Worm (Caenorhabditis elegans) whole organism, mixed stage, embryonic: ENCODE results near the gene fbxb-77.

ENCODE experiments used
- lin-13 ChIP-seq: fragments of 150-350 bp; optimal IDR thresholded peaks from 2 replicates; lab custom pipeline; 2014; ENCODE audit warnings: missing biosample characterization, missing genetic modification characterization
- mls-2 ChIP-seq: sonication (generic microtip); optimal IDR thresholded peaks from 2 replicates; lab custom pipeline; 2016; ENCODE audit warnings: mild to moderate bottlenecking, missing genetic modification characterization, moderate library complexity, missing compliant biosample characterization
- nhr-28 ChIP-seq: fragments of 150-350 bp; optimal IDR thresholded peaks from 2 replicates; lab custom pipeline; 2014; ENCODE audit warnings: missing biosample characterization, missing genetic modification characterization

DNA sequence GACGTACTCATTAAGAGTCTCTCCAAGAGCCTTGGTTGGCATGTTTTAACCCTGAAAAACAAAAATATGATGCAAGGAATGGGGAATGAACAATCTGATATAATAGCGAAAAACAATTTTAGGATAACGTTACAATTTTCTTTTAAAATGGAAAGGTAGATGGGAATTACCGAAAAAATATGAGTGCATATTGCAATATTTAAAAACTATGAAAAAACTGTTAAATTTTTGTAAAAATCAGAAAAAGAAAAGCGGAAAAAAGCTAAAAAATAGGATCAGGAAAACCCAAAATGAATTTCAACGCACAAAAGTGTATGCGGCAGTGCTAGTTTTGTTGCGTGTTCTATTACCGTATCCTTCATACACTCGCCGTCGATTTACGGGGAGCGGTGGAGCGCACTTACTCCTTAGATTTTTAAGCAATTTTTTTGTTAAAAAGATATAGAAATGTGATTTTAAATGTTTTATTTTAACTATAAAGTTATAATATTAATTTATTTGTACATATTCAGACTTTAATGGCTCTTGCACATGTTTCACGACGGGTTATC, 6.2 kb downstream of the fbxb-77 start, which contains the start of the genes rpl-20 and Y17G9B.5:
- TF ChIP-seq lin-13 (tag; lab: Kevin White, UChicago) (peak; percentile 100), mls-2 (tag; lab: Kevin White, UChicago) (peak; percentile 91), nhr-28 (tag; lab: Kevin White, UChicago) (peak; percentile 86)
